Worm (Caenorhabditis elegans): ENCODE measurements around the gene fbxc-15.
"Not testable (repeated sequence)": the region's sequence is repeated elsewhere in the genome, so short reads cannot be mapped to it uniquely, and the experiment has no call there.

fbxc-15 gene

DNA sequence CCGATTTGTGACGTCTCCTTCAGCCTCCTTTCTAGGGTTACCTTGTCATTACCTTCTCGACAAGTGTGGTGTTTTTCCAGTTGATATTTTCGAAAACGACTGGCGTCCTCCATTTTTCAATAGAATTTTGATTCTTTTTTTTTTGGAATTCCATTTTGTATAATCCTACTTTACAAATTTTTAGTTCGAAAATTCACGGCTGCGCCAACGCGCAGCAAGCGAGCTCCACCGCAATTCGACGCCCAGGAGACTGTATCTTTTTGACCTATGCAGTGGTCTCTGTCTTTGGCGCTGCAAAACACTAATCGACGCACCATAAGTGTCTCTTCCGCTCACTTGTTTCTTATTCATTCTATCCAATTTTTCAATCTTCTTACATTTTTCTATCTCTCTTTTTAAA lies 12.1 kb downstream of the fbxc-15 start, which contains the start of gene fbxc-42:
fbxc-42 (plus strand) TSS at position 301 of the 400 bp plus-strand sequence.
- TF ChIP-seq madf-6 (GFP tag; IDR thresholded peaks at IDR 0.05) (no peak), let-526 (GFP tag; IDR thresholded peaks at IDR 0.05) (no peak), athp-1 (tag; optimal IDR thresholded peaks at IDR 0.05) (no peak), egrh-3 (GFP tag; IDR thresholded peaks at IDR 0.05) (no peak), F57A8.1 (GFP tag; optimal IDR thresholded peaks at IDR 0.05) (no peak), B0336.3 (GFP tag; IDR thresholded peaks at IDR 0.05) (no peak), tbp1 (GFP tag; optimal IDR thresholded peaks at IDR 0.05) (no peak), attf-3 (GFP tag; conservative IDR thresholded peaks at IDR 0.05) (no peak), ceh-40 (GFP tag; IDR thresholded peaks at IDR 0.05) (no peak), ceh-79 (tag; optimal IDR thresholded peaks at IDR 0.05) (no peak), hlh-26 (GFP tag; conservative IDR thresholded peaks at IDR 0.05) (no peak), ztf-3 (GFP tag; optimal IDR thresholded peaks at IDR 0.05) (no peak), nhr-90 (tag; optimal IDR thresholded peaks at IDR 0.05) (no peak), madf-3 (GFP tag; IDR thresholded peaks at IDR 0.05) (no peak), madf-10 (tag; optimal IDR thresholded peaks at IDR 0.05) (no peak), lsy-27 (tag; optimal IDR thresholded peaks at IDR 0.05; ENCODE audit: borderline replicate concordance, insufficient read depth) (no peak), mcd-1 (GFP tag; IDR thresholded peaks at IDR 0.05) (no peak), ekl-4 (GFP tag; IDR thresholded peaks at IDR 0.05) (no peak), lag-1 (GFP tag; IDR thresholded peaks at IDR 0.05) (no peak), lin-35 (GFP tag; optimal IDR thresholded peaks at IDR 0.05) (no peak)

DNA sequence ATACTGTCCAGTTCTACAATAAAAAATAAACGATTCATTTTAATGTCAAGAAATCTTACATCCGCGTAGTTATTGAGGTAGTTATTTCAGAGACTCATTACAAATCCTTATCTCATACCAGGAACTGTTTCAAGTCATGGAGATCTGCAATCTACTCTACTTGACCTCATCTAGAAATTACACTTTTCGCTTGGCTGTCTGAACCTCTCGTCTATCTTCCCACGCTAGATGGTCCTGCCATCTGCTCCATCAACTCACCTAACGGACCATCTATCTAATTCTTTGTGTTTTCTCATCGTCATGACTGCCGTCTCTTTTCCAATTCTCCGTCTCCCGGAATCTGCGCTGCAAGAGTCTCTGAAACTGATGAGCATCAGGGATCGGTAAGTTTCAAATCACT lies 15.0 kb downstream of the fbxc-15 start, which contains the start of gene F45D11.7:
F45D11.7 (plus strand) TSS at position 301 of the 400 bp plus-strand sequence.
- not testable (repeated sequence) for TF ChIP-seq mes-4 (tag; optimal IDR thresholded peaks at IDR 0.05); mel-28 (tag; optimal IDR thresholded peaks at IDR 0.05; ENCODE audit: borderline replicate concordance); lsy-27 (tag; optimal IDR thresholded peaks at IDR 0.05; ENCODE audit: borderline replicate concordance, insufficient read depth)

DNA sequence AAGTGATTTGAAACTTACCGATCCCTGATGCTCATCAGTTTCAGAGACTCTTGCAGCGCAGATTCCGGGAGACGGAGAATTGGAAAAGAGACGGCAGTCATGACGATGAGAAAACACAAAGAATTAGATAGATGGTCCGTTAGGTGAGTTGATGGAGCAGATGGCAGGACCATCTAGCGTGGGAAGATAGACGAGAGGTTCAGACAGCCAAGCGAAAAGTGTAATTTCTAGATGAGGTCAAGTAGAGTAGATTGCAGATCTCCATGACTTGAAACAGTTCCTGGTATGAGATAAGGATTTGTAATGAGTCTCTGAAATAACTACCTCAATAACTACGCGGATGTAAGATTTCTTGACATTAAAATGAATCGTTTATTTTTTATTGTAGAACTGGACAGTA lies 16.9 kb downstream of the fbxc-15 start, which contains the start of gene F45D11.11:
F45D11.11 (minus strand) TSS at position 101 of the 400 bp plus-strand sequence.
- not testable (repeated sequence) for TF ChIP-seq C17E4.6 (GFP tag; IDR thresholded peaks at IDR 0.05); lin-35 (GFP tag; optimal IDR thresholded peaks at IDR 0.05); hlh-12 (tag; optimal IDR thresholded peaks at IDR 0.05)

DNA sequence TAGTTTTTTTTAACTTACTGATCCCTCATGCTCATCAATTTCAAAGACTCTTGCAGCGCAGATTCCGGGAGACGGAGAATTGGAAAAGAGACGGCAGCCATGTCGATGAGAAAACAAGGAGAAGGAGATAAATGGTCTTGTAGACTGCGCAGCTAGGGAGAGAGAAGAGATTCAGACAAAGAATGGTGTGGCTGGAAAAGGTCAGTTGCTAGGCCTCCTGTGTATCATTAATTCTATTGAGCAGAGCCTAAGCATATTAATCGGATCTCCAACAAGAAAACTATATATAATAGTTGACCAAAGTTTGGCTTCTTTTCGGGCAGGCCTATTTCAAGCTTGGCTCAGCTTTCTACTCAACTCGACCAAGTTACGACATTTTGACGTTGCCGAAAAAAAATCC lies 20.3 kb downstream of the fbxc-15 start, which contains the start of gene fbxb-29:
fbxb-29 (minus strand) TSS at position 101 of the 400 bp plus-strand sequence.
- no peak for TF ChIP-seq ceh-91 (GFP tag; IDR thresholded peaks at IDR 0.05)
- no peak for TF ChIP-seq lin-54 (GFP tag; optimal IDR thresholded peaks at IDR 0.05)
- TF ChIP-seq rpc-1 (optimal IDR thresholded peaks at IDR 0.05) = no peak
- TF ChIP-seq rpc-1 (tag; optimal IDR thresholded peaks at IDR 0.05) = no peak
- TF ChIP-seq tbp1 (GFP tag; optimal IDR thresholded peaks at IDR 0.05) = no peak
- TF ChIP-seq aptf-2 (GFP tag; conservative IDR thresholded peaks at IDR 0.05) = no peak
- no peak for TF ChIP-seq mxl-1 (tag; optimal IDR thresholded peaks at IDR 0.05)
- no peak for TF ChIP-seq K12H6.12 (tag; optimal IDR thresholded peaks at IDR 0.05)
- TF ChIP-seq F23B12.7 (tag; optimal IDR thresholded peaks at IDR 0.05; ENCODE audit: insufficient read depth) = no peak
- no peak for TF ChIP-seq dox-1 (GFP tag; IDR thresholded peaks at IDR 0.05)
- no peak for TF ChIP-seq xnd-1 (tag; optimal IDR thresholded peaks at IDR 0.05)
- no peak for TF ChIP-seq F33H1.4 (GFP tag; IDR thresholded peaks at IDR 0.05)
- no peak for TF ChIP-seq ceh-79 (tag; optimal IDR thresholded peaks at IDR 0.05)
- TF ChIP-seq F22D6.2 (tag; optimal IDR thresholded peaks at IDR 0.05) = no peak
- TF ChIP-seq sdz-38 (tag; optimal IDR thresholded peaks at IDR 0.05) = no peak
- TF ChIP-seq ztf-28 (GFP tag; IDR thresholded peaks at IDR 0.05) = no peak
- no peak for TF ChIP-seq repo-1 (tag; optimal IDR thresholded peaks at IDR 0.05)
- no peak for TF ChIP-seq ztf-3 (GFP tag; optimal IDR thresholded peaks at IDR 0.05)

Measured in whole organism, young adult.